Worm (Caenorhabditis elegans) whole organism, L4 larva: ENCODE data around the gene cwn-2.

Source experiments
- aha-1 ChIP-seq: fragments of 150-350 bp; peaks from one replicate; lab custom pipeline; 2014; ENCODE audit warnings: missing biosample characterization, missing genetic modification characterization
- egl-27 ChIP-seq: sonication (generic microtip); optimal IDR thresholded peaks from 3 replicates; lab custom pipeline; 2017; ENCODE audit warnings: missing biosample characterization, missing genetic modification reagents, missing genetic modification characterization
- lin-15B ChIP-seq: fragments of 150-350 bp; sonication (generic microtip); optimal IDR thresholded peaks from 3 replicates; lab custom pipeline; 2014; ENCODE audit warnings: missing biosample characterization, missing genetic modification characterization
- nhr-77 ChIP-seq: fragments of 150-350 bp; optimal IDR thresholded peaks from 2 replicates; lab custom pipeline; 2014; ENCODE audit warnings: missing biosample characterization, missing genetic modification characterization
- pqm-1 ChIP-seq: sonication (generic microtip); optimal IDR thresholded peaks from 2 replicates; lab custom pipeline; 2017; ENCODE audit warnings: missing biosample characterization, missing genetic modification characterization
- spr-1 ChIP-seq: sonication (generic microtip); optimal IDR thresholded peaks from 2 replicates; lab custom pipeline; 2016; ENCODE audit warnings: mild to moderate bottlenecking, missing genetic modification characterization, missing compliant biosample characterization
- unc-62 ChIP-seq, 3 experiments: fragments of 150-350 bp in 1 of 3; sonication (generic microtip); optimal IDR thresholded peaks in 2 of 3; peaks in 1 of 3; 1 replicate in 1 of 3; 2 replicates in 2 of 3; lab custom pipeline; 2014 to 2017; ENCODE audit warnings: missing biosample characterization in 3 of 3, missing genetic modification characterization in 3 of 3, missing genetic modification reagents in 3 of 3, missing genotype in 1 of 3
- ztf-11 ChIP-seq: fragments of 150-350 bp; optimal IDR thresholded peaks from 2 replicates; lab custom pipeline; 2014; ENCODE audit warnings: missing biosample characterization, missing genetic modification characterization

ce11 chrIV:10036966-10037365 is 30.6 kb upstream of the cwn-2 start, which contains the start of gene F44D12.10:
- TF ChIP-seq spr-1 (tag; lab: Kevin White, UChicago) (no peak), nhr-77 (tag; lab: Kevin White, UChicago) (no peak), lin-15B (tag; lab: Kevin White, UChicago) (no peak), unc-62 (GFP tag; optimal IDR thresholded peaks at IDR 0.05 in 1 of 2; lab: Kevin White, UChicago) (no peak), unc-62 (tag; optimal IDR thresholded peaks at IDR 0.05; lab: Kevin White, UChicago) (no peak), ztf-11 (tag; lab: Kevin White, UChicago) (no peak), aha-1 (no peak), pqm-1 (tag; lab: Kevin White, UChicago) (no peak), egl-27 (tag; lab: Kevin White, UChicago) (no peak)
